Worm (Caenorhabditis elegans) whole organism, late embryonic: ENCODE data around the gene ctsa-1.1.

ENCODE experiments used
- ama-1 ChIP-seq: fragments of 150-350 bp; optimal IDR thresholded peaks from 2 replicates; lab custom pipeline; 2014
- ceh-2 ChIP-seq: sonication (generic microtip); optimal IDR thresholded peaks from 2 replicates; lab custom pipeline; 2016; ENCODE audit warnings: missing genotype, missing genetic modification characterization, missing compliant biosample characterization
- fkh-10 ChIP-seq: fragments of 150-350 bp; optimal IDR thresholded peaks from 2 replicates; lab custom pipeline; 2014; ENCODE audit warnings: missing biosample characterization, missing genetic modification reagents, missing genetic modification characterization
- mec-3 ChIP-seq: sonication (generic microtip); optimal IDR thresholded peaks from 2 replicates; lab custom pipeline; 2016; ENCODE audit warnings: borderline replicate concordance, missing genetic modification characterization, missing compliant biosample characterization
- nhr-232 ChIP-seq: sonication (generic microtip); optimal IDR thresholded peaks from 2 replicates; lab custom pipeline; 2016; ENCODE audit warnings: missing genetic modification characterization, missing compliant biosample characterization
- pha-4 ChIP-seq: fragments of 150-350 bp; optimal IDR thresholded peaks from 2 replicates; lab custom pipeline; 2018; ENCODE audit warnings: missing biosample characterization, missing genetic modification reagents, missing genetic modification characterization
- pqm-1 ChIP-seq: sonication (generic microtip); optimal IDR thresholded peaks from 2 replicates; lab custom pipeline; 2016; ENCODE audit warnings: missing genetic modification characterization, missing compliant biosample characterization
- ttx-3 ChIP-seq: sonication (generic microtip); optimal IDR thresholded peaks from 2 replicates; lab custom pipeline; 2016; ENCODE audit warnings: missing genetic modification reagents, missing genetic modification characterization, missing compliant biosample characterization

DNA sequence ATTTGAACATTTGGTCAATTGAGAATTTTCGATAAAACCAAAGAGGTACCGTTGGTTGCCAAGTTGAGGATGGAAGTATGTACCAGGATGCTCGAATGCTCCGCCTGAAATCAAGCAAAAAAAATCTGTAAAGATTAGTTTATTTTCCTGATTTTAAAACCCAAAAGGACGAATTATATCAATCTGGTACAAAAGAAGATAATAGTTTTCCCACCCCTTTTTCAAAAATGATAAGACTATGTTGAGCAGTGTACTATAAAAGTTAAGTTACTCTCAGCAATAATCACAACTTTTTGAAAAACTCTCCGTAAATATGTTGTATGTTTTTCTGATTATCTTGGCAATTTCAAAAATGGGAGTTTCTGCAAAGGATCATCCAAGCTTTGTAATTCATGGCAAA lies 21.0 kb downstream of the ctsa-1.1 start, which contains the start of gene F26G1.3:
- TF ChIP-seq ttx-3 (tag; lab: Kevin White, UChicago), result no peak
- TF ChIP-seq ceh-2 (tag; lab: Kevin White, UChicago), result no peak
- TF ChIP-seq nhr-232, result no peak
- no peak for TF ChIP-seq mec-3 (tag; lab: Kevin White, UChicago)
- no peak for TF ChIP-seq ama-1
- TF ChIP-seq fkh-10 (GFP tag; lab: Kevin White, UChicago), result no peak
- no peak for TF ChIP-seq pha-4 (tag; lab: Kevin White, UChicago)
- TF ChIP-seq pqm-1 (tag; lab: Kevin White, UChicago), result no peak
